Fruit fly (Drosophila melanogaster) whole organism: ENCODE results near the gene rst.

ENCODE experiments used
- CG8478 ChIP-seq: fragments of >200 bp; optimal IDR thresholded peaks from 2 replicates; lab custom pipeline; 2018; ENCODE audit warnings: inconsistent platforms
- Dll ChIP-seq: fragments of >200 bp; optimal IDR thresholded peaks from 2 replicates; lab custom pipeline; 2017
- pan ChIP-seq: fragments of >200 bp; optimal IDR thresholded peaks from 2 replicates; lab custom pipeline; 2017
- psq ChIP-seq: fragments of >200 bp; optimal IDR thresholded peaks from 2 replicates; lab custom pipeline; 2017

DNA sequence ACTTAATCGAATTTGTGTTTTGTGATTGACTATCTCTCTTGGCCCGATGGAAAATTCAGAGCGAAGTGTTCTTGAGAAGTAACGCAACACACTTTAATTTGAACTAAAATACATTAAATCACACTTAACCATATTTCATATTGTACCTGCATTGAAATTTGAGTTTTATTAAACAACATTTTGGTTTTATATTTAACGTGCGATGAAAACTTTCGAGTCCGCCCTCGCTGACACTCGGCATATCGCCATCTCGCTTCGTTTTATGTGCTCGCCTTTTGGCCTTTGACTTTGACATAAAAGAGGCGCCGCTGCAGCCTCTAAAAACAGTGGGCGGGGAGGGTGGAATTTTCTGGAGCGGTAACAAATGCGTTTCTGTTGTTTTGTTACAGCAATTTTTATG lies 48.8 kb upstream of the rst start:
- TF ChIP-seq pan (lab: Kevin White, UChicago) (no peak), CG8478 (lab: Kevin White, UChicago) (no peak), Dll (lab: Kevin White, UChicago) (no peak), psq (lab: Kevin White, UChicago) (no peak)
